Fruit fly (Drosophila melanogaster) whole organism, embryonic: Measurements from ENCODE around the gene CG13008.

Experiments
- Atf3 ChIP-seq: fragments of 200-800 bp; sonication (Bioruptor generic); optimal IDR thresholded peaks from 3 replicates; lab custom pipeline; 2016; ENCODE audit warnings: missing biosample characterization, missing genetic modification characterization
- Awh ChIP-seq: fragments of 200-800 bp; sonication (Bioruptor generic); IDR thresholded peaks from 2 replicates; pipeline ENCODE4, ENCODE4 v1.3.6; 2022; ENCODE audit warnings: missing biosample characterization, missing genetic modification characterization
- B-H1 ChIP-seq: fragments of 200-800 bp; sonication (Bioruptor generic); IDR thresholded peaks from 3 replicates; pipeline ENCODE4 v1.3.6; 2022; ENCODE audit warnings: missing biosample characterization, missing genetic modification characterization
- BEAF-32 ChIP-seq: fragments of 200-800 bp; sonication (Bioruptor generic); optimal IDR thresholded peaks from 3 replicates; lab custom pipeline; 2017; ENCODE audit warnings: missing biosample characterization, missing genetic modification characterization, mild to moderate bottlenecking, moderate library complexity, missing genetic modification reagents
- Bdp1 ChIP-seq: fragments of 200-800 bp; sonication (Bioruptor generic); optimal IDR thresholded peaks from 3 replicates; lab custom pipeline; 2016; ENCODE audit warnings: missing biosample characterization, missing genetic modification characterization
- Blimp-1 ChIP-seq: fragments of 200-800 bp; sonication (Bioruptor generic); optimal IDR thresholded peaks from 3 replicates; lab custom pipeline; 2018; ENCODE audit warnings: missing biosample characterization, missing genetic modification characterization, mild to moderate bottlenecking, moderate library complexity, missing genetic modification reagents
- CG11695 ChIP-seq: fragments of 200-800 bp; sonication (Bioruptor generic); IDR thresholded peaks from 3 replicates; pipeline ENCODE4 v1.3.6; 2022; ENCODE audit warnings: missing biosample characterization, missing genetic modification characterization
- CG12391 ChIP-seq: fragments of 200-800 bp; sonication (Bioruptor generic); optimal IDR thresholded peaks from 3 replicates; lab custom pipeline; 2018; ENCODE audit warnings: missing biosample characterization, mild to moderate bottlenecking, missing genetic modification characterization, moderate library complexity
- CG12942 ChIP-seq: fragments of 200-800 bp; sonication (Bioruptor generic); optimal IDR thresholded peaks from 3 replicates; lab custom pipeline; 2016; ENCODE audit warnings: missing biosample characterization, missing genetic modification characterization
- CG13123 ChIP-seq: fragments of 200-800 bp; sonication (Bioruptor generic); optimal IDR thresholded peaks from 2 replicates; lab custom pipeline; 2016; ENCODE audit warnings: missing biosample characterization, missing genetic modification characterization
- CG14860 ChIP-seq: fragments of 200-800 bp; sonication (Bioruptor generic); IDR thresholded peaks from 3 replicates; pipeline ENCODE4 v1.3.6; 2022; ENCODE audit warnings: missing biosample characterization, missing genetic modification characterization; ENCODE audit not compliant: partially characterized antibody
- CG1529 ChIP-seq: fragments of 200-800 bp; sonication (Bioruptor generic); optimal IDR thresholded peaks from 3 replicates; lab custom pipeline; 2018; ENCODE audit warnings: missing biosample characterization, missing genetic modification characterization
- CG16815 ChIP-seq: fragments of 200-800 bp; sonication (Bioruptor generic); optimal IDR thresholded peaks from 3 replicates; lab custom pipeline; 2017; ENCODE audit warnings: missing biosample characterization, mild to moderate bottlenecking, missing genetic modification characterization
- CG17359 ChIP-seq: fragments of 200-800 bp; sonication (Bioruptor generic); optimal IDR thresholded peaks from 3 replicates; lab custom pipeline; 2018; ENCODE audit warnings: missing biosample characterization, mild to moderate bottlenecking, missing genetic modification characterization, moderate library complexity
- CG1792 ChIP-seq: fragments of 200-800 bp; sonication (Bioruptor generic); optimal IDR thresholded peaks from 2 replicates; lab custom pipeline; 2016; ENCODE audit warnings: missing biosample characterization, missing genetic modification characterization
- CG2202 ChIP-seq: fragments of 200-800 bp; sonication (Bioruptor generic); optimal IDR thresholded peaks from 2 replicates; lab custom pipeline; 2018; ENCODE audit warnings: missing biosample characterization, mild to moderate bottlenecking, missing genetic modification characterization
- CG3281 ChIP-seq: fragments of 200-800 bp; sonication (Bioruptor generic); optimal IDR thresholded peaks from 3 replicates; lab custom pipeline; 2017; ENCODE audit warnings: missing biosample characterization, mild to moderate bottlenecking, missing genetic modification characterization
- CG33557 ChIP-seq: fragments of 200-800 bp; sonication (Bioruptor generic); optimal IDR thresholded peaks from 2 replicates; lab custom pipeline; 2019; ENCODE audit warnings: missing biosample characterization, mild to moderate bottlenecking, missing genetic modification characterization, moderate library complexity
- CG3847 ChIP-seq: fragments of 200-800 bp; sonication (Bioruptor generic); IDR thresholded peaks from 2 replicates; pipeline ENCODE4 v1.3.6; 2022; ENCODE audit warnings: missing biosample characterization, missing genetic modification characterization
- CG7357 ChIP-seq: fragments of 200-800 bp; sonication (Bioruptor generic); IDR thresholded peaks from 3 replicates; pipeline ENCODE4 v1.3.6; 2022; ENCODE audit warnings: missing biosample characterization, missing genetic modification characterization
- Dad ChIP-seq: fragments of 200-800 bp; sonication (Bioruptor generic); optimal IDR thresholded peaks from 3 replicates; lab custom pipeline; 2016; ENCODE audit warnings: missing biosample characterization, missing genetic modification characterization
- Drgx ChIP-seq: fragments of 200-800 bp; sonication (Bioruptor generic); IDR thresholded peaks from 2 replicates; pipeline ENCODE4 v1.3.6; 2022; ENCODE audit warnings: missing biosample characterization, missing genetic modification characterization
- E2f1 ChIP-seq: fragments of 200-800 bp; sonication (Bioruptor generic); IDR thresholded peaks from 2 replicates; pipeline ENCODE4 v1.3.6; 2022; ENCODE audit warnings: missing biosample characterization, missing genetic modification characterization
- H2.0 ChIP-seq: fragments of 200-800 bp; sonication (Bioruptor generic); IDR thresholded peaks from 2 replicates; pipeline ENCODE4 v1.3.6; 2022; ENCODE audit warnings: missing biosample characterization, missing genetic modification characterization
- Hey ChIP-seq: fragments of 200-800 bp; sonication (Bioruptor generic); optimal IDR thresholded peaks from 3 replicates; lab custom pipeline; 2018; ENCODE audit warnings: missing biosample characterization, mild to moderate bottlenecking, missing genetic modification characterization
- Jarid2 ChIP-seq: fragments of 200-800 bp; sonication (Bioruptor generic); optimal IDR thresholded peaks from 3 replicates; lab custom pipeline; 2017; ENCODE audit warnings: mild to moderate bottlenecking, missing biosample characterization, missing genetic modification reagents, missing genetic modification characterization
- Lhr ChIP-seq: fragments of 200-800 bp; sonication (Bioruptor generic); optimal IDR thresholded peaks from 3 replicates; lab custom pipeline; 2017; ENCODE audit warnings: mild to moderate bottlenecking, missing biosample characterization, missing genetic modification reagents, missing genetic modification characterization
- Lim3 ChIP-seq: fragments of 200-800 bp; sonication (Bioruptor generic); IDR thresholded peaks from 2 replicates; pipeline ENCODE4 v1.3.6; 2022; ENCODE audit warnings: missing biosample characterization, missing genetic modification characterization
- Meics ChIP-seq: fragments of 200-800 bp; sonication (Bioruptor generic); optimal IDR thresholded peaks from 2 replicates; lab custom pipeline; 2017; ENCODE audit warnings: missing biosample characterization, mild to moderate bottlenecking, missing genetic modification characterization
- NK7.1 ChIP-seq: fragments of 200-800 bp; sonication (Bioruptor generic); optimal IDR thresholded peaks from 3 replicates; lab custom pipeline; 2016; ENCODE audit warnings: missing biosample characterization, missing genetic modification characterization
- Scr ChIP-seq: fragments of 200-800 bp; sonication (Bioruptor generic); IDR thresholded peaks from 2 replicates; pipeline ENCODE4 v1.3.6; 2022; ENCODE audit warnings: missing biosample characterization, missing genetic modification characterization; ENCODE audit not compliant: partially characterized antibody
- Taf1 ChIP-seq: fragments of 200-800 bp; sonication (Bioruptor generic); IDR thresholded peaks from 2 replicates; pipeline ENCODE4 v1.3.6; 2022; ENCODE audit warnings: missing biosample characterization, missing genetic modification characterization
- Tbp ChIP-seq: fragments of >200 bp; optimal IDR thresholded peaks from 2 replicates; lab custom pipeline; 2018; ENCODE audit warnings: missing biosample characterization, missing genetic modification characterization
- bab2 ChIP-seq: fragments of 200-800 bp; sonication (Bioruptor generic); optimal IDR thresholded peaks from 2 replicates; lab custom pipeline; 2016; ENCODE audit warnings: missing biosample characterization, missing genetic modification characterization
- bowl ChIP-seq: fragments of 200-800 bp; sonication (Bioruptor generic); IDR thresholded peaks from 2 replicates; pipeline ENCODE4 v1.3.6; 2022; ENCODE audit warnings: missing biosample characterization, missing genetic modification characterization
- dpn ChIP-seq, 2 experiments: fragments of 200-800 bp; sonication (Bioruptor generic); optimal IDR thresholded peaks; 3 replicates each; lab custom pipeline; 2016; ENCODE audit warnings: missing biosample characterization in 2 of 2, missing genetic modification characterization in 2 of 2
- dysf ChIP-seq: fragments of 200-800 bp; sonication (Bioruptor generic); IDR thresholded peaks from 3 replicates; pipeline ENCODE4 v1.3.6; 2022; ENCODE audit warnings: missing biosample characterization, missing genetic modification characterization
- ind ChIP-seq: fragments of 200-800 bp; sonication (Bioruptor generic); optimal IDR thresholded peaks from 3 replicates; lab custom pipeline; 2016; ENCODE audit warnings: missing biosample characterization, missing genetic modification characterization
- oc ChIP-seq: fragments of 200-800 bp; sonication (Bioruptor generic); optimal IDR thresholded peaks from 2 replicates; lab custom pipeline; 2018; ENCODE audit warnings: missing biosample characterization, mild to moderate bottlenecking, missing genetic modification characterization, moderate library complexity
- odd ChIP-seq: fragments of 200-800 bp; sonication (Bioruptor generic); optimal IDR thresholded peaks from 2 replicates; lab custom pipeline; 2017; ENCODE audit warnings: missing biosample characterization, mild to moderate bottlenecking, missing genetic modification characterization
- pros ChIP-seq: fragments of 200-800 bp; sonication (Bioruptor generic); optimal IDR thresholded peaks from 3 replicates; lab custom pipeline; 2019; ENCODE audit warnings: missing biosample characterization, mild to moderate bottlenecking, missing genetic modification characterization, moderate library complexity
- pzg ChIP-seq: fragments of 200-800 bp; sonication (Bioruptor generic); optimal IDR thresholded peaks from 3 replicates; lab custom pipeline; 2018; ENCODE audit warnings: missing biosample characterization, mild to moderate bottlenecking, missing genetic modification characterization, moderate library complexity
- rib ChIP-seq: fragments of 200-800 bp; sonication (Bioruptor generic); IDR thresholded peaks from 2 replicates; pipeline ENCODE4 v1.3.6; 2022; ENCODE audit warnings: missing biosample characterization, missing genetic modification characterization
- slp2 ChIP-seq: fragments of 200-800 bp; sonication (Bioruptor generic); optimal IDR thresholded peaks from 2 replicates; lab custom pipeline; 2016; ENCODE audit warnings: missing biosample characterization, missing genetic modification characterization
- stc ChIP-seq: fragments of 200-800 bp; sonication (Bioruptor generic); IDR thresholded peaks from 2 replicates; pipeline ENCODE4 v1.3.6; 2022; ENCODE audit warnings: missing biosample characterization, missing genetic modification characterization
- tna ChIP-seq: fragments of 200-800 bp; sonication (Bioruptor generic); IDR thresholded peaks from 2 replicates; pipeline ENCODE4 v1.3.6; 2022; ENCODE audit warnings: missing biosample characterization, missing genetic modification characterization; ENCODE audit not compliant: partially characterized antibody
- vvl ChIP-seq: fragments of 200-800 bp; sonication (Bioruptor generic); IDR thresholded peaks from 2 replicates; pipeline ENCODE4 v1.3.6; 2022; ENCODE audit warnings: missing biosample characterization, missing genetic modification characterization
- zen ChIP-seq: fragments of 200-800 bp; sonication (Bioruptor generic); optimal IDR thresholded peaks from 3 replicates; lab custom pipeline; 2018; ENCODE audit warnings: missing biosample characterization, mild to moderate bottlenecking, missing genetic modification characterization, moderate library complexity

The CG13008 gene

dm6 chrX:16723203-16724173, 12.4 kb downstream of the CG13008 start (continued):
- TF ChIP-seq ind (GFP tag; lab: Kevin White, UChicago): peak; percentile 34
- TF ChIP-seq Awh: peak; percentile 55
- peak; percentile 31 for TF ChIP-seq CG33557
- no peak for TF ChIP-seq CG14860 (GFP tag; lab: Robert Waterston, UW)
- TF ChIP-seq E2f1: peak; percentile 68
- no peak for TF ChIP-seq NK7.1 (GFP tag; lab: Kevin White, UChicago)
- TF ChIP-seq CG3281 (GFP tag; lab: Kevin White, UChicago): peak; percentile 52
- TF ChIP-seq CG12391 (tag; lab: Kevin White, UChicago): peak; percentile 83
- peak; percentile 47 for TF ChIP-seq CG2202
- peak; percentile 19 for TF ChIP-seq Bdp1
- no peak for TF ChIP-seq bab2
- TF ChIP-seq CG1792: no peak
- TF ChIP-seq pzg (GFP tag; lab: Kevin White, UChicago): no peak
- TF ChIP-seq stc (GFP tag; lab: Robert Waterston, UW): peak; percentile 59
- peak; percentile 44 for TF ChIP-seq odd (GFP tag; lab: Kevin White, UChicago)
- peak; percentile 61; the same call in 1 of the 2 replicates for TF ChIP-seq Drgx
- TF ChIP-seq zen (tag; lab: Kevin White, UChicago): no peak
- TF ChIP-seq bowl (GFP tag; lab: Robert Waterston, UW): no peak
- peak; percentile 27 for TF ChIP-seq CG12942
- no peak for TF ChIP-seq Scr
- TF ChIP-seq CG3847: peak; percentile 58
- peak; percentile 69 to 72 for TF ChIP-seq dpn (GFP tag; optimal IDR thresholded peaks at IDR 0.05; lab: Kevin White, UChicago)
- TF ChIP-seq BEAF-32 (GFP tag; lab: Kevin White, UChicago): no peak
- TF ChIP-seq B-H1 (GFP tag; lab: Robert Waterston, UW): peak; percentile 54
- no peak for TF ChIP-seq Lim3 (GFP tag; lab: Robert Waterston, UW)
- TF ChIP-seq vvl (GFP tag; lab: Robert Waterston, UW): peak; percentile 51
- TF ChIP-seq tna (GFP tag; lab: Robert Waterston, UW): no peak
- TF ChIP-seq dysf (GFP tag; lab: Robert Waterston, UW): peak; percentile 81
- TF ChIP-seq H2.0 (GFP tag; lab: Robert Waterston, UW): peak; percentile 57
- TF ChIP-seq Hey: no peak
- no peak for TF ChIP-seq Tbp (GFP tag; lab: Kevin White, UChicago)
- peak; percentile 54; the same call in 2 of the 3 replicates for TF ChIP-seq CG7357 (GFP tag; lab: Robert Waterston, UW)
- TF ChIP-seq oc (tag; lab: Kevin White, UChicago): peak; percentile 50
- TF ChIP-seq Meics: peak; percentile 66
- no peak for TF ChIP-seq Lhr (GFP tag; lab: Kevin White, UChicago)
- TF ChIP-seq pros (GFP tag; lab: Kevin White, UChicago): no peak
- TF ChIP-seq Dad (GFP tag; lab: Kevin White, UChicago): no peak
- TF ChIP-seq CG16815 (GFP tag; lab: Kevin White, UChicago): peak; percentile 56
- peak; percentile 67 for TF ChIP-seq CG1529 (GFP tag; lab: Kevin White, UChicago)
- peak; percentile 11 for TF ChIP-seq Jarid2 (GFP tag; lab: Kevin White, UChicago)
- 0 out of 2 replicates have a peak, but pooled peaks have one; percentile 13 for TF ChIP-seq rib (GFP tag; lab: Robert Waterston, UW)
- TF ChIP-seq CG13123 (GFP tag; lab: Kevin White, UChicago): peak; percentile 17
- peak; percentile 45 for TF ChIP-seq CG17359 (tag; lab: Kevin White, UChicago)
- TF ChIP-seq slp2 (GFP tag; lab: Kevin White, UChicago): peak; percentile 50
- peak; percentile 81 for TF ChIP-seq CG11695 (GFP tag; lab: Robert Waterston, UW)
- peak; percentile 27 for TF ChIP-seq Atf3
- peak; percentile 52 for TF ChIP-seq Blimp-1
- TF ChIP-seq Taf1 (GFP tag; lab: Robert Waterston, UW): peak; percentile 30; the same call in 1 of the 2 replicates
